Worm (Caenorhabditis elegans) whole organism, L1 larva: ENCODE measurements around the gene nlp-46.

Source experiments
- C16A3.4 ChIP-seq: fragments of 150-350 bp; optimal IDR thresholded peaks from 2 replicates; lab custom pipeline; 2014; ENCODE audit warnings: missing biosample characterization, missing genetic modification characterization
- blmp-1 ChIP-seq: fragments of 150-350 bp; optimal IDR thresholded peaks from 2 replicates; lab custom pipeline; 2014; ENCODE audit warnings: missing biosample characterization, missing genetic modification characterization
- ceh-8 ChIP-seq: fragments of 200-800 bp; sonication (Bioruptor generic); optimal IDR thresholded peaks from 2 replicates; lab custom pipeline; 2018; ENCODE audit warnings: mild to moderate bottlenecking, missing genetic modification characterization, moderate library complexity, missing compliant biosample characterization
- dsc-1 ChIP-seq: sonication (generic microtip); optimal IDR thresholded peaks from 2 replicates; lab custom pipeline; 2016; ENCODE audit warnings: mild to moderate bottlenecking, missing genetic modification characterization, missing compliant biosample characterization
- efl-1 ChIP-seq, 4 experiments: fragments of 150-350 bp; optimal IDR thresholded peaks in 3 of 4; peaks in 1 of 4; 1 replicate in 1 of 4; 2 replicates in 3 of 4; lab custom pipeline; 2014; ENCODE audit warnings: missing biosample characterization in 2 of 4, missing genetic modification characterization in 2 of 4, missing genetic modification reagents in 2 of 4
- egl-27 ChIP-seq, 2 experiments: fragments of 150-350 bp in 1 of 2; sonication (generic microtip); optimal IDR thresholded peaks; 3 replicates each; lab custom pipeline; 2017 to 2018; ENCODE audit warnings: missing biosample characterization in 2 of 2, missing genetic modification characterization in 2 of 2, missing genetic modification reagents in 2 of 2
- elt-2 ChIP-seq: sonication (generic microtip); optimal IDR thresholded peaks from 2 replicates; lab custom pipeline; 2016; ENCODE audit warnings: missing genetic modification characterization, mild to moderate bottlenecking, inconsistent platforms, missing compliant biosample characterization, missing genetic modification reagents
- elt-3 ChIP-seq, 6 experiments: fragments of 150-350 bp in 1 of 6; sonication (generic microtip); optimal IDR thresholded peaks; 2 replicates each; lab custom pipeline; 2017 to 2018; ENCODE audit warnings: missing biosample characterization in 6 of 6, missing genetic modification characterization in 6 of 6, inconsistent platforms in 1 of 6
- fkh-10 ChIP-seq: sonication (generic microtip); optimal IDR thresholded peaks from 2 replicates; lab custom pipeline; 2017; ENCODE audit warnings: missing biosample characterization, missing genetic modification reagents, missing genetic modification characterization
- fos-1 ChIP-seq: fragments of 150-350 bp; optimal IDR thresholded peaks from 2 replicates; lab custom pipeline; 2014; ENCODE audit warnings: missing biosample characterization, missing genetic modification characterization
- grh-1 ChIP-seq: fragments of 200-800 bp; sonication (Bioruptor generic); IDR thresholded peaks from 2 replicates; pipeline ENCODE4 v1.3.6; 2022; ENCODE audit warnings: missing genetic modification reagents, missing genetic modification characterization, missing compliant biosample characterization
- hlh-4 ChIP-seq: sonication (generic microtip); optimal IDR thresholded peaks from 2 replicates; lab custom pipeline; 2016; ENCODE audit warnings: mild to moderate bottlenecking, missing genetic modification characterization, missing compliant biosample characterization
- irx-1 ChIP-seq: sonication (generic microtip); optimal IDR thresholded peaks from 2 replicates; lab custom pipeline; 2016; ENCODE audit warnings: missing genetic modification characterization, missing compliant biosample characterization
- jun-1 ChIP-seq: fragments of 150-350 bp; optimal IDR thresholded peaks from 2 replicates; lab custom pipeline; 2014; ENCODE audit warnings: missing biosample characterization, missing genetic modification reagents, missing genetic modification characterization
- lin-13 ChIP-seq: fragments of 150-350 bp; optimal IDR thresholded peaks from 2 replicates; lab custom pipeline; 2014; ENCODE audit warnings: missing biosample characterization, missing genetic modification reagents, missing genetic modification characterization
- lin-14 ChIP-seq: fragments of 200-800 bp; sonication (Bioruptor generic); optimal IDR thresholded peaks from 2 replicates; lab custom pipeline; 2018; ENCODE audit warnings: mild to moderate bottlenecking, missing genetic modification characterization, moderate library complexity, missing compliant biosample characterization
- lin-15B ChIP-seq: fragments of 150-350 bp; sonication (generic microtip); optimal IDR thresholded peaks from 3 replicates; lab custom pipeline; 2014; ENCODE audit warnings: missing biosample characterization, missing genetic modification characterization
- lin-39 ChIP-seq: fragments of 150-350 bp; optimal IDR thresholded peaks from 2 replicates; lab custom pipeline; 2014; ENCODE audit warnings: missing biosample characterization, missing genetic modification reagents, missing genetic modification characterization
- lir-3 ChIP-seq: sonication (generic microtip); optimal IDR thresholded peaks from 2 replicates; lab custom pipeline; 2016; ENCODE audit warnings: mild to moderate bottlenecking, missing genetic modification characterization, moderate library complexity, missing compliant biosample characterization; ENCODE audit not compliant: poor library complexity
- lsy-2 ChIP-seq, 2 experiments: fragments of 150-350 bp; optimal IDR thresholded peaks; 2 replicates each; lab custom pipeline; 2014; ENCODE audit warnings: missing biosample characterization in 2 of 2, missing genetic modification characterization in 2 of 2
- mab-9 ChIP-seq: fragments of 200-800 bp; sonication (Bioruptor generic); IDR thresholded peaks from 2 replicates; pipeline ENCODE4 v1.3.6; 2022; ENCODE audit warnings: missing genetic modification reagents, missing genetic modification characterization, missing compliant biosample characterization
- mef-2 ChIP-seq: fragments of 150-350 bp; optimal IDR thresholded peaks from 2 replicates; lab custom pipeline; 2014; ENCODE audit warnings: missing biosample characterization, missing genetic modification characterization
- mep-1 ChIP-seq: fragments of 150-350 bp; optimal IDR thresholded peaks from 2 replicates; lab custom pipeline; 2014; ENCODE audit warnings: missing biosample characterization, missing genetic modification characterization
- nhr-11 ChIP-seq: fragments of 150-350 bp; optimal IDR thresholded peaks from 2 replicates; lab custom pipeline; 2014; ENCODE audit warnings: missing biosample characterization, missing genetic modification characterization
- nhr-12 ChIP-seq: sonication (generic microtip); optimal IDR thresholded peaks from 2 replicates; lab custom pipeline; 2017; ENCODE audit warnings: missing biosample characterization, missing genetic modification characterization
- nhr-19 ChIP-seq: fragments of 200-800 bp; sonication (Bioruptor generic); conservative IDR thresholded peaks from 2 replicates; pipeline ENCODE4 v1.3.6; 2022; ENCODE audit warnings: missing genetic modification characterization, missing compliant biosample characterization
- nhr-28 ChIP-seq: fragments of 150-350 bp; optimal IDR thresholded peaks from 2 replicates; lab custom pipeline; 2014; ENCODE audit warnings: missing biosample characterization, missing genetic modification characterization
- nhr-47 ChIP-seq: sonication (generic microtip); optimal IDR thresholded peaks from 2 replicates; lab custom pipeline; 2016; ENCODE audit warnings: mild to moderate bottlenecking, missing genetic modification characterization, moderate library complexity, missing compliant biosample characterization
- nhr-71 ChIP-seq: sonication (generic microtip); optimal IDR thresholded peaks from 2 replicates; lab custom pipeline; 2016; ENCODE audit warnings: mild to moderate bottlenecking, missing genetic modification characterization, moderate library complexity, missing compliant biosample characterization
- nhr-77 ChIP-seq: fragments of 150-350 bp; optimal IDR thresholded peaks from 2 replicates; lab custom pipeline; 2014; ENCODE audit warnings: missing biosample characterization, missing genetic modification characterization
- nhr-84 ChIP-seq: sonication (generic microtip); optimal IDR thresholded peaks from 2 replicates; lab custom pipeline; 2017; ENCODE audit warnings: missing biosample characterization, missing genetic modification characterization
- nhr-90 ChIP-seq: sonication (generic microtip); optimal IDR thresholded peaks from 2 replicates; lab custom pipeline; 2016; ENCODE audit warnings: mild to moderate bottlenecking, missing genetic modification characterization, missing compliant biosample characterization; ENCODE audit not compliant: poor library complexity
- pag-3 ChIP-seq: sonication (generic microtip); optimal IDR thresholded peaks from 2 replicates; lab custom pipeline; 2017; ENCODE audit warnings: missing genetic modification characterization, mild to moderate bottlenecking, missing compliant biosample characterization, antibody characterized with exemption, borderline replicate concordance; ENCODE audit not compliant: insufficient read depth
- pax-3 ChIP-seq: fragments of 200-800 bp; sonication (Bioruptor generic); optimal IDR thresholded peaks from 2 replicates; lab custom pipeline; 2018; ENCODE audit warnings: mild to moderate bottlenecking, missing genetic modification characterization, moderate library complexity, missing compliant biosample characterization
- pqm-1 ChIP-seq: sonication (generic microtip); optimal IDR thresholded peaks from 3 replicates; lab custom pipeline; 2017; ENCODE audit warnings: missing biosample characterization, missing genetic modification characterization
- rnt-1 ChIP-seq: sonication (generic microtip); optimal IDR thresholded peaks from 2 replicates; lab custom pipeline; 2016; ENCODE audit warnings: mild to moderate bottlenecking, missing genetic modification characterization, moderate library complexity, missing compliant biosample characterization
- snpc-4 ChIP-seq: fragments of 150-350 bp; optimal IDR thresholded peaks from 2 replicates; lab custom pipeline; 2014; ENCODE audit warnings: missing biosample characterization, missing genetic modification characterization
- sox-4 ChIP-seq: sonication (generic microtip); optimal IDR thresholded peaks from 2 replicates; lab custom pipeline; 2016; ENCODE audit warnings: missing genetic modification characterization, missing compliant biosample characterization
- sup-37 ChIP-seq: fragments of 200-800 bp; sonication (Bioruptor generic); optimal IDR thresholded peaks from 2 replicates; lab custom pipeline; 2018; ENCODE audit warnings: mild to moderate bottlenecking, missing genetic modification characterization, missing compliant biosample characterization
- swsn-7 ChIP-seq: sonication (generic microtip); optimal IDR thresholded peaks from 2 replicates; lab custom pipeline; 2016; ENCODE audit warnings: missing genetic modification characterization, missing compliant biosample characterization
- tlp-1 ChIP-seq: fragments of 150-350 bp; optimal IDR thresholded peaks from 2 replicates; lab custom pipeline; 2014; ENCODE audit warnings: missing biosample characterization, missing genetic modification characterization
- unc-130 ChIP-seq: fragments of 150-350 bp; optimal IDR thresholded peaks from 2 replicates; lab custom pipeline; 2017; ENCODE audit warnings: missing biosample characterization, missing genetic modification characterization, inconsistent platforms
- unc-98 ChIP-seq: fragments of 200-800 bp; sonication (Bioruptor generic); IDR thresholded peaks from 2 replicates; pipeline ENCODE4 v1.3.6; 2022; ENCODE audit warnings: missing genetic modification characterization, missing compliant biosample characterization
- vab-15 ChIP-seq: sonication (generic microtip); optimal IDR thresholded peaks from 2 replicates; lab custom pipeline; 2017; ENCODE audit warnings: missing genotype, mild to moderate bottlenecking, missing genetic modification characterization, missing compliant biosample characterization
- xbp-1 ChIP-seq: sonication (generic microtip); optimal IDR thresholded peaks from 2 replicates; lab custom pipeline; 2016; ENCODE audit warnings: missing genetic modification characterization, missing compliant biosample characterization
- zag-1 ChIP-seq: fragments of 150-350 bp; optimal IDR thresholded peaks from 2 replicates; lab custom pipeline; 2014; ENCODE audit warnings: missing biosample characterization, missing genetic modification characterization
- ztf-4 ChIP-seq: fragments of 150-350 bp; optimal IDR thresholded peaks from 2 replicates; lab custom pipeline; 2014; ENCODE audit warnings: missing biosample characterization, missing genetic modification characterization

The nlp-46 gene

DNA sequence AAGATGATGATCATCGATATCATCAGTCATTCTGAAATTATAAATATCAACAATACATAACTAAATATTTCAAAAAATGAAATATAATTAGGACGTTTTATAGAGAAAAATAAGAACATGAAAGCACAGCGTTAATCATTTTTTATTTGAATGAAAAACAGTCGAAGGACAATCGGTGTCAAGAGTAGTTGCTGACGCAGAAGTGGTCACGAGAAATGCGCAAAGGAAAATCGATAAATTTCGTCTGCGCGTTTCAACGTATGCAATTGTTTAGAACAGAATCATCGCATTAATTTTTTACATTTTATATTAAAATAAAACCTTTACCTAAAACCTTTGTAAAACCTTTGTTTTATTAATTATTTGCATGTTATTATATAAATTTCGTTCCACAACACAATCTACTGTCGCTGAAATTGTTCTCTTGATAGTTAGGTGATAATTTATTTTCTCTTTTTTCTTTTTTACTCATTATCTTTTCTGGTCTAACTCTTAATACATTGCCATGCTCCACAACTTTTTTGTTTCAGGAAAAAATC, 8.3 kb downstream of the nlp-46 start, which contains the start of the genes W04D2.4 and rbm-25 (continued):
- TF ChIP-seq dsc-1 (tag; lab: Kevin White, UChicago) (peak; percentile 91), fkh-10 (GFP tag; lab: Kevin White, UChicago) (no peak), nhr-84 (tag; lab: Kevin White, UChicago) (no peak), mep-1 (tag; lab: Kevin White, UChicago) (peak; percentile 98), unc-130 (peak; percentile 81), C16A3.4 (peak; percentile 76), nhr-90 (tag; lab: Kevin White, UChicago) (peak; percentile 86), blmp-1 (peak; percentile 80), nhr-28 (no peak), pag-3 (tag; lab: Kevin White, UChicago) (no peak), lin-13 (peak; percentile 74), swsn-7 (tag; lab: Kevin White, UChicago) (peak; percentile 90), sox-4 (tag; lab: Kevin White, UChicago) (peak; percentile 78), nhr-47 (tag; lab: Kevin White, UChicago) (peak; percentile 92), vab-15 (tag; lab: Kevin White, UChicago) (no peak), lin-14 (peak; percentile 87), irx-1 (peak; percentile 82), ztf-4 (tag; lab: Kevin White, UChicago) (peak; percentile 57), pqm-1 (tag; lab: Kevin White, UChicago) (no peak), snpc-4 (tag; lab: Kevin White, UChicago) (peak; percentile 94), lir-3 (tag; lab: Kevin White, UChicago) (peak; percentile 60), grh-1 (GFP tag; lab: Robert Waterston, UW) (peak; percentile 67), tlp-1 (no peak), sup-37 (no peak), pax-3 (peak; percentile 64), mef-2 (tag; lab: Kevin White, UChicago) (no peak)
- TF ChIP-seq, all 84 proteins: peak for 57

DNA sequence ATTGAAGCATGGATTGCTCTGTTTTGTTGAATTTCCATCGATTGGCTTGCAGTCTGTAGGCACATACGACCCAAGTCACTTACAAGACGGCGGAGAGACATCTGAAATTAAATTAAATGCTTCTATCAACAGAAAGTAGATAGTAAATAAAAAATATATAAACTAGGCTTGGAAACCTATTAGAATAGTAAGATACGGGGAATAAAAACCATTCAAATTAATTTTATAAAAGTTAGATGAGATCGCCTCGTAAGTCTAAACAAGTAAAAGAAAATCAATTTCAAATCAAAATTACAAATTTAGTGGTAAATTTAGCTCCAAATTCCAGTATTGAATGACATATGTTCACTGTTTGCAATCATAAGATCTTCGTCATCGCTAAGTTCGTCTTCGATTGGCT, 11.6 kb downstream of the nlp-46 start, which contains the start of gene mrps-11:
Gene mrps-11, minus strand, starts transcription at position 101 of the 400 bp plus-strand sequence.
- TF ChIP-seq lin-39 (tag; lab: Kevin White, UChicago) (no peak), nhr-47 (tag; lab: Kevin White, UChicago) (no peak)
- TF ChIP-seq, all 84 proteins: peak for 0

DNA sequence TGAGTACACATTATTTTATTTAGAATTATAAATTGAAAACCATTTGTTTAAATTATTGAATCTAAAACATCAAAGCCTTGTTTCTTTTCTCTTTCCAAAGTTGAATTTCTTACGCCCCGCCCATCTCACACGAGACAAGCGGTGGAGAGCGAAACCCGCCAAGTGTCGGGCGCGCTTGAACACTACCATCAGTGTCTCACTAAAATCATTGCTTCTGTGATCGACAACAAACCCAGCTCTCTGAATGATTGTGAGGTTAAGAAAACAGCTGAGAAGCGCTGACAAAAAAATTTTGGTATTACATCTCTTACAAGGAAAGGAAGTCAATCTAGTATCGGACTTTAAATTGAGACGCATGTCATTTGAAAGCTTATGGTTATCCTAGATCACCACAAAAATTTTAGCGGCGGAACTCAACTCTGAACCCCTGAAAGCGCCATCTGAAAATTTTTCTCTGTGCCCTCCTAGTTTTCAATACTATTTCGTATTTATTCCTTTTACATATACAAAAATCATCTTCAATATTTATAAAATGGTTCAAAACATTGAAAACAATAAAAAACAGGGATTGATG, 14.9 kb downstream of the nlp-46 start:
- peak; percentile 76 for TF ChIP-seq irx-1
- TF ChIP-seq pqm-1 (tag; lab: Kevin White, UChicago): no peak
- TF ChIP-seq nhr-90 (tag; lab: Kevin White, UChicago): peak; percentile 93
- peak; percentile 61 for TF ChIP-seq mab-9 (GFP tag; lab: Robert Waterston, UW)
- TF ChIP-seq unc-98: no peak
- TF ChIP-seq lin-39 (tag; lab: Kevin White, UChicago): peak; percentile 87
- TF ChIP-seq lin-15B: peak; percentile 9
- peak; percentile 92 for TF ChIP-seq nhr-71
- peak; percentile 76 for TF ChIP-seq elt-2 (tag; lab: Kevin White, UChicago)
- TF ChIP-seq zag-1 (tag; lab: Kevin White, UChicago): no peak
- TF ChIP-seq nhr-19 (GFP tag; lab: Robert Waterston, UW): peak; percentile 93
- no peak for TF ChIP-seq unc-130
- TF ChIP-seq fos-1: peak; percentile 31
- TF ChIP-seq xbp-1 (tag; lab: Kevin White, UChicago): peak; percentile 67
- TF ChIP-seq rnt-1: peak; percentile 94
- no peak for TF ChIP-seq nhr-11 (tag; lab: Kevin White, UChicago)
- TF ChIP-seq efl-1 (optimal IDR thresholded peaks at IDR 0.05; lab: Kevin White, UChicago): peak; percentile 48 to 68
- TF ChIP-seq efl-1 (GFP tag; optimal IDR thresholded peaks at IDR 0.05 in 1 of 2; lab: Kevin White, UChicago): peak; percentile 40 to 95
- TF ChIP-seq sox-4 (tag; lab: Kevin White, UChicago): peak; percentile 42
- no peak for TF ChIP-seq nhr-12 (tag; lab: Kevin White, UChicago)
- peak; percentile 6 to 67 for TF ChIP-seq lsy-2 (tag; optimal IDR thresholded peaks at IDR 0.05; lab: Kevin White, UChicago)
- peak; percentile 55 for TF ChIP-seq nhr-77 (tag; lab: Kevin White, UChicago)
- peak in 1 of 6 experiments; percentile 46 for TF ChIP-seq elt-3 (tag; optimal IDR thresholded peaks at IDR 0.05; lab: Kevin White, UChicago)
- TF ChIP-seq hlh-4 (tag; lab: Kevin White, UChicago): no peak
- peak; percentile 28 for TF ChIP-seq ceh-8 (GFP tag; lab: Kevin White, UChicago)
- TF ChIP-seq egl-27 (tag; optimal IDR thresholded peaks at IDR 0.05; lab: Kevin White, UChicago): no peak
- no peak for TF ChIP-seq pag-3 (tag; lab: Kevin White, UChicago)
- TF ChIP-seq fkh-10 (GFP tag; lab: Kevin White, UChicago): no peak
- peak; percentile 21 for TF ChIP-seq jun-1 (tag; lab: Kevin White, UChicago)
